Fruit fly (Drosophila melanogaster): Measurements from ENCODE around the gene CG4053.
A peak's percentile ranks its signal among the peaks of the same experiment; 100 is the strongest.

Gene CG4053

DNA sequence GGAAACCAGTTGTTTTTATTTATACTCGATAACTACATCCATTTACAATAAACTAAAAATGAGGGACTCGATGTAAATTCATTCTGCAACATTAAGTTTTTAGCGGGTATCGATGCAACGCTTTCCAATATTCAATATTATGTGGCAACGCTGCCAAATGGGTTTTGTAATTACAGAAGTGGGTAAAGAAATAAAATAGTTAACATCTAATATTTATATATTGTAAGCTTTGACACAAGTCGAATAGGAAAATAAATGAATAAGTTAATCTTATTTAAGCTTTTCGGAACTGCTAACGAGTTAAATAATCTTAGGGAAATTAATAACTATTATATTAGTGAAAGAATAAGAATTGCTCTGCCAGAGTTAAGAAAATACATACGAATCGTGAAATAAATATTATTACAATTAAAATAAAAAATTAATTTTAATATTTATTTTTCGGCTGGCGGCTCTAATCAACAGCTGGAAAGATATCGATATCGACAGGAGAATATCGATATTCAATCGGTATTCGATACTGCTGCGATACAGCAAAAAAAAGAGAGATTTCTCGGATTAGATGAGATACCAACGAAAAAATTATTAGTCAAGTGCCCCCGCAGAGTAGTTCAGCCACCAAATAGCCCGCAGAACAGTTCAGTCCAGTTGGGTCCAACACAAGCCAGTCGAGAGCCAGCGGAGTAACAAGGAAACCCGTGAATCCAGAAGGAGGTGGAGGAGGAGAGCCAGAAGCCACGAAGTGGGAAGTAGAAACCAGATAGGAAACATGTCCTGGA, 46.8 kb downstream of the CG4053 start, which contains the start of gene GckIII (continued):
- TF ChIP-seq caup (GFP tag; optimal IDR thresholded peaks at IDR 0.05; ENCODE audit: severe bottlenecking): no peak
- peak; percentile 89 for TF ChIP-seq Scr (GFP tag; IDR thresholded peaks at IDR 0.05; ENCODE audit: partially characterized antibody)
- no peak for TF ChIP-seq CG32532 (GFP tag; IDR thresholded peaks at IDR 0.05)
- TF ChIP-seq CG12104 (GFP tag; optimal IDR thresholded peaks at IDR 0.05): no peak
- no peak for TF ChIP-seq Poxn (GFP tag; IDR thresholded peaks at IDR 0.05)
- no peak for TF ChIP-seq CG33557 (GFP tag; optimal IDR thresholded peaks at IDR 0.05)
- TF ChIP-seq fd64A (GFP tag; optimal IDR thresholded peaks at IDR 0.05): no peak
- no peak for TF ChIP-seq HLH3B (GFP tag; IDR thresholded peaks at IDR 0.05)
- no peak for TF ChIP-seq tup (GFP tag; optimal IDR thresholded peaks at IDR 0.05)
- no peak for TF ChIP-seq ttk (GFP tag; IDR thresholded peaks at IDR 0.05)
- TF ChIP-seq CG7745 (tag; optimal IDR thresholded peaks at IDR 0.05): peak; percentile 5
- no peak for TF ChIP-seq dati (GFP tag; IDR thresholded peaks at IDR 0.05)
- TF ChIP-seq CG2712 (tag; optimal IDR thresholded peaks at IDR 0.05): peak; percentile 42
- no peak for TF ChIP-seq Gsc (GFP tag; IDR thresholded peaks at IDR 0.05)
- TF ChIP-seq MESR4 (GFP tag; optimal IDR thresholded peaks at IDR 0.05): peak; percentile 89
- no peak for TF ChIP-seq luna (GFP tag; optimal IDR thresholded peaks at IDR 0.05)
- TF ChIP-seq CrebB (tag; optimal IDR thresholded peaks at IDR 0.05): no peak
- no peak for TF ChIP-seq ken (GFP tag; IDR thresholded peaks at IDR 0.05)
- no peak for TF ChIP-seq CG14014 (GFP tag; IDR thresholded peaks at IDR 0.05)
- TF ChIP-seq CG13123 (GFP tag; optimal IDR thresholded peaks at IDR 0.05): no peak
- TF ChIP-seq cad (GFP tag; optimal IDR thresholded peaks at IDR 0.05): no peak
- TF ChIP-seq CG17361 (GFP tag; IDR thresholded peaks at IDR 0.05): no peak
- TF ChIP-seq CG30020 (tag; optimal IDR thresholded peaks at IDR 0.05): peak; percentile 16
- no peak for TF ChIP-seq CG11247 (GFP tag; IDR thresholded peaks at IDR 0.05)
- no peak for TF ChIP-seq lbe (GFP tag; optimal IDR thresholded peaks at IDR 0.05)
- TF ChIP-seq CG30431 (GFP tag; optimal IDR thresholded peaks at IDR 0.05): no peak
- TF ChIP-seq CG8944 (GFP tag; optimal IDR thresholded peaks at IDR 0.05): no peak
- no peak for TF ChIP-seq CG4328 (GFP tag; optimal IDR thresholded peaks at IDR 0.05)
- TF ChIP-seq nmo (GFP tag; optimal IDR thresholded peaks at IDR 0.05): peak; percentile 2
- TF ChIP-seq stc (GFP tag; IDR thresholded peaks at IDR 0.05): no peak
- peak; percentile 73; the same call in 1 of the 2 replicates for TF ChIP-seq CG42726 (GFP tag; IDR thresholded peaks at IDR 0.05; ENCODE audit: partially characterized antibody)
- TF ChIP-seq ab (GFP tag; optimal IDR thresholded peaks at IDR 0.05): no peak
- no peak for TF ChIP-seq Ets97D (GFP tag; optimal IDR thresholded peaks at IDR 0.05)
- TF ChIP-seq CG18764 (GFP tag; optimal IDR thresholded peaks at IDR 0.05): no peak
- TF ChIP-seq nom (GFP tag; optimal IDR thresholded peaks at IDR 0.05): no peak
- TF ChIP-seq fd96Cb (tag; optimal IDR thresholded peaks at IDR 0.05): no peak
- no peak for TF ChIP-seq CG18619 (GFP tag; optimal IDR thresholded peaks at IDR 0.05)
- TF ChIP-seq CG14667 (GFP tag; IDR thresholded peaks at IDR 0.05): no peak
- TF ChIP-seq Ada2b (GFP tag; IDR thresholded peaks at IDR 0.05): no peak
- no peak for TF ChIP-seq rib (GFP tag; IDR thresholded peaks at IDR 0.05)
- no peak for TF ChIP-seq Dad (GFP tag; optimal IDR thresholded peaks at IDR 0.05)
- no peak for TF ChIP-seq slp2 (GFP tag; optimal IDR thresholded peaks at IDR 0.05)
- TF ChIP-seq CG13894 (tag; optimal IDR thresholded peaks at IDR 0.05): no peak
- no peak for TF ChIP-seq Myb (GFP tag; optimal IDR thresholded peaks at IDR 0.05)
- TF ChIP-seq CG9215 (GFP tag; IDR thresholded peaks at IDR 0.05): no peak
- TF ChIP-seq CG2199 (GFP tag; IDR thresholded peaks at IDR 0.05): no peak
- TF ChIP-seq Six4 (GFP tag; optimal IDR thresholded peaks at IDR 0.05): no peak
- TF ChIP-seq CG13624 (GFP tag; optimal IDR thresholded peaks at IDR 0.05): no peak
- no peak for TF ChIP-seq gem (tag; optimal IDR thresholded peaks at IDR 0.05)
- no peak for TF ChIP-seq zf30C (GFP tag; optimal IDR thresholded peaks at IDR 0.05)
- no peak for TF ChIP-seq CG10431 (GFP tag; optimal IDR thresholded peaks at IDR 0.05)

Measured in whole organism, embryonic.